Fruit fly (Drosophila melanogaster): ENCODE measurements around the gene CG31191.

DNA sequence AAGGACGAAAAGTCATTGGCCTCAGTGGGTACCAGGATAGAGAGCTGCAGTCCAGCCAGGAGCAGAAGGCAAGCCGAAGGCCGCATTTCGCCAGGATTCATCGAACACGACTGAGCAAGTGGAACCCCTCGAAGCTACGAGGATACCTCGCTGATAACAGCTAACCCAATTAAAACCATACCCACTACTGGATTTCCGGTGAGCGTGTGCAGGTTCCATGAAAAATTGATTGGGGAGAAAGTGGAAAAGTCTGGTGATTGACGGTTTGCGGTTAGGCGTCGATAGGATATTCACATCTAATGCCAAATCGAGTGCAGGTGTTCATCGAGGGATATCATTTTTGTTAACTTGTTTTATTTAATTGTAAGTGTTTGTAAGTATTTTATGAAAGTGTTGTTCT, 85.5 kb downstream of the CG31191 start, which contains the start of gene Ir93a:
- TF ChIP-seq CG12768 (GFP tag; optimal IDR thresholded peaks at IDR 0.05) (no peak), Mnt (GFP tag; optimal IDR thresholded peaks at IDR 0.05) (no peak), CG33017 (tag; optimal IDR thresholded peaks at IDR 0.05) (no peak), CG7045 (GFP tag; optimal IDR thresholded peaks at IDR 0.05) (no peak), cic (GFP tag; optimal IDR thresholded peaks at IDR 0.05) (no peak), CG11617 (GFP tag; optimal IDR thresholded peaks at IDR 0.05) (no peak)
